Fruit fly (Drosophila melanogaster): ENCODE measurements around the gene CG18302.

DNA sequence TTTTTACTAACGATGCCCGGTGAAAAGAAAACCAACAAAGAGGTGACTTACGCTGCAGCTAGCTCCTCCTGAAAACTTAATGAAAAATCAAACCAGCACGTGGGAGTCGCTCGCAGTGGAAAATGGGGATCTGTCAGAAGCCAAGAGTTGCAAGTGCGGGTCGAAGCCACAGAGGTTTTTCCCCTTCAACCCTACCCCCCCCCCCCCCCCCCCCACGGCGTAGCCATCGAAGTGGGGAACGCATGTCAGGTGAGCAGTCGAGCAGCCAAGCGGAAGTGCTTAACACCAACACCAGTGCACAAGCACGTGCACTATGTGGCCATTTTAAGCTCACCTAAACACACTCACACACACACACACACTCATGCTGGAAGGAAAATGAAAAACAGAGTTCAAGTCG is 5.2 kb downstream of the CG18302 start:
- TF ChIP-seq CG9705 (GFP tag; optimal IDR thresholded peaks at IDR 0.05) (no peak), dl (GFP tag; optimal IDR thresholded peaks at IDR 0.05; ENCODE audit: insufficient read depth in 1 of 2, partially characterized antibody in 2 of 2) (no peak), pan (optimal IDR thresholded peaks at IDR 0.05) (no peak), Sp1 (GFP tag; optimal IDR thresholded peaks at IDR 0.05) (no peak), h (GFP tag; optimal IDR thresholded peaks at IDR 0.05) (no peak), Hr78 (GFP tag; optimal IDR thresholded peaks at IDR 0.05) (no peak), dsf (GFP tag; optimal IDR thresholded peaks at IDR 0.05; ENCODE audit: borderline replicate concordance) (no peak), usp (GFP tag; optimal IDR thresholded peaks at IDR 0.05) (no peak), br (GFP tag; optimal IDR thresholded peaks at IDR 0.05) (no peak), brk (GFP tag; optimal IDR thresholded peaks at IDR 0.05) (no peak), Dfd (GFP tag; optimal IDR thresholded peaks at IDR 0.05) (peak; percentile 82), tai (GFP tag; optimal IDR thresholded peaks at IDR 0.05) (no peak), sv (GFP tag; optimal IDR thresholded peaks at IDR 0.05) (no peak), fru (GFP tag; optimal IDR thresholded peaks at IDR 0.05) (no peak)

Data from whole organism, wandering third instar larva.